Worm (Caenorhabditis elegans) whole organism, L2 larva: Measurements from ENCODE around the gene ZK154.1.

Experiments
- C34F6.9 ChIP-seq: fragments of 150-350 bp; optimal IDR thresholded peaks from 2 replicates; lab custom pipeline; 2014; ENCODE audit warnings: missing biosample characterization, missing genetic modification characterization
- F13H6.1 ChIP-seq: sonication (generic microtip); optimal IDR thresholded peaks from 2 replicates; lab custom pipeline; 2016; ENCODE audit warnings: missing genetic modification characterization, missing compliant biosample characterization
- R02D3.7 ChIP-seq: fragments of 150-350 bp; optimal IDR thresholded peaks from 2 replicates; lab custom pipeline; 2014; ENCODE audit warnings: missing biosample characterization, missing genetic modification characterization
- Y55F3AM.14 ChIP-seq: fragments of 200-800 bp; sonication (Bioruptor generic); optimal IDR thresholded peaks from 2 replicates; lab custom pipeline; 2018; ENCODE audit warnings: mild to moderate bottlenecking, missing genetic modification characterization, missing compliant biosample characterization
- ZK546.5 ChIP-seq: sonication (generic microtip); optimal IDR thresholded peaks from 2 replicates; lab custom pipeline; 2017; ENCODE audit warnings: missing biosample characterization, missing genetic modification characterization
- alr-1 ChIP-seq: fragments of 150-350 bp; optimal IDR thresholded peaks from 2 replicates; lab custom pipeline; 2014; ENCODE audit warnings: missing biosample characterization, missing genetic modification characterization
- aly-2 ChIP-seq: fragments of 150-350 bp; optimal IDR thresholded peaks from 2 replicates; lab custom pipeline; 2014; ENCODE audit warnings: missing biosample characterization, missing genetic modification characterization
- ama-1 ChIP-seq: fragments of 150-350 bp; optimal IDR thresholded peaks from 2 replicates; lab custom pipeline; 2018; ENCODE audit warnings: inconsistent platforms
- blmp-1 ChIP-seq: sonication (generic microtip); optimal IDR thresholded peaks from 2 replicates; lab custom pipeline; 2017; ENCODE audit warnings: missing genetic modification characterization, mild to moderate bottlenecking, missing compliant biosample characterization, antibody characterized with exemption, moderate library complexity; ENCODE audit not compliant: insufficient read depth
- ceh-16 ChIP-seq: fragments of 150-350 bp; optimal IDR thresholded peaks from 2 replicates; lab custom pipeline; 2014; ENCODE audit warnings: missing biosample characterization, missing genetic modification characterization
- ceh-82 ChIP-seq: fragments of 150-350 bp; optimal IDR thresholded peaks from 2 replicates; lab custom pipeline; 2014; ENCODE audit warnings: missing biosample characterization, missing genetic modification characterization
- crh-2 ChIP-seq: sonication (generic microtip); optimal IDR thresholded peaks from 2 replicates; lab custom pipeline; 2017; ENCODE audit warnings: missing biosample characterization, missing genetic modification characterization
- dmd-4 ChIP-seq: sonication (generic microtip); optimal IDR thresholded peaks from 2 replicates; lab custom pipeline; 2017; ENCODE audit warnings: missing biosample characterization, missing genetic modification characterization
- egl-27 ChIP-seq: sonication (generic microtip); optimal IDR thresholded peaks from 3 replicates; lab custom pipeline; 2017; ENCODE audit warnings: missing biosample characterization, missing genetic modification reagents, missing genetic modification characterization
- elt-1 ChIP-seq: fragments of 150-350 bp; optimal IDR thresholded peaks from 2 replicates; lab custom pipeline; 2014; ENCODE audit warnings: missing biosample characterization, missing genetic modification characterization
- elt-3 ChIP-seq: sonication (generic microtip); optimal IDR thresholded peaks from 2 replicates; lab custom pipeline; 2017; ENCODE audit warnings: missing biosample characterization, missing genetic modification characterization
- fos-1 ChIP-seq: fragments of 150-350 bp; optimal IDR thresholded peaks from 2 replicates; lab custom pipeline; 2014; ENCODE audit warnings: missing biosample characterization, missing genetic modification characterization
- gmeb-1 ChIP-seq: fragments of 150-350 bp; optimal IDR thresholded peaks from 2 replicates; lab custom pipeline; 2014; ENCODE audit warnings: missing biosample characterization, missing genetic modification characterization
- lin-11 ChIP-seq: fragments of 150-350 bp; sonication (generic microtip); optimal IDR thresholded peaks from 2 replicates; lab custom pipeline; 2014; ENCODE audit warnings: missing biosample characterization, missing genetic modification characterization, inconsistent platforms, mixed read lengths
- lin-13 ChIP-seq: fragments of 150-350 bp; optimal IDR thresholded peaks from 2 replicates; lab custom pipeline; 2014; ENCODE audit warnings: missing biosample characterization, missing genetic modification reagents, missing genetic modification characterization
- lin-39 ChIP-seq: fragments of 150-350 bp; optimal IDR thresholded peaks from 2 replicates; lab custom pipeline; 2014; ENCODE audit warnings: missing biosample characterization, missing genetic modification reagents, missing genetic modification characterization
- lsy-2 ChIP-seq, 2 experiments: fragments of 150-350 bp in 1 of 2; sonication (generic microtip) in 1 of 2; optimal IDR thresholded peaks; 2 replicates each; lab custom pipeline; 2014 to 2017; ENCODE audit warnings: missing biosample characterization in 2 of 2, missing genetic modification characterization in 2 of 2
- mab-5 ChIP-seq: fragments of 150-350 bp; optimal IDR thresholded peaks from 2 replicates; lab custom pipeline; 2014; ENCODE audit warnings: missing biosample characterization, missing genetic modification characterization
- mbf-1 ChIP-seq: sonication (generic microtip); optimal IDR thresholded peaks from 2 replicates; lab custom pipeline; 2017; ENCODE audit warnings: missing biosample characterization, missing genetic modification characterization
- mdl-1 ChIP-seq, 2 experiments: fragments of 150-350 bp in 1 of 2; sonication (generic microtip) in 1 of 2; optimal IDR thresholded peaks; 2 replicates each; lab custom pipeline; 2017; ENCODE audit warnings: missing biosample characterization in 2 of 2, missing genetic modification characterization in 2 of 2
- nhr-10 ChIP-seq: sonication (generic microtip); optimal IDR thresholded peaks from 2 replicates; lab custom pipeline; 2017; ENCODE audit warnings: missing biosample characterization, missing genetic modification characterization
- nhr-11 ChIP-seq: fragments of 150-350 bp; optimal IDR thresholded peaks from 2 replicates; lab custom pipeline; 2014; ENCODE audit warnings: missing biosample characterization, missing genetic modification characterization
- nhr-12 ChIP-seq: fragments of 150-350 bp; optimal IDR thresholded peaks from 2 replicates; lab custom pipeline; 2014; ENCODE audit warnings: missing biosample characterization, missing genetic modification characterization
- nhr-129 ChIP-seq: fragments of 150-350 bp; optimal IDR thresholded peaks from 2 replicates; lab custom pipeline; 2014; ENCODE audit warnings: missing biosample characterization, missing genetic modification characterization
- nhr-21 ChIP-seq: fragments of 150-350 bp; optimal IDR thresholded peaks from 2 replicates; lab custom pipeline; 2014; ENCODE audit warnings: missing biosample characterization, missing genetic modification characterization
- nhr-23 ChIP-seq: fragments of 150-350 bp; optimal IDR thresholded peaks from 2 replicates; lab custom pipeline; 2014; ENCODE audit warnings: missing biosample characterization, missing genetic modification reagents, missing genetic modification characterization
- nhr-237 ChIP-seq: fragments of 150-350 bp; optimal IDR thresholded peaks from 2 replicates; lab custom pipeline; 2014; ENCODE audit warnings: missing biosample characterization, missing genetic modification characterization
- nhr-25 ChIP-seq: fragments of 150-350 bp; sonication (generic microtip); optimal IDR thresholded peaks from 3 replicates; lab custom pipeline; 2014; ENCODE audit warnings: missing biosample characterization, missing genetic modification characterization
- nhr-6 ChIP-seq: fragments of 150-350 bp; optimal IDR thresholded peaks from 2 replicates; lab custom pipeline; 2014; ENCODE audit warnings: missing biosample characterization, missing genetic modification characterization
- nhr-77 ChIP-seq: fragments of 150-350 bp; optimal IDR thresholded peaks from 2 replicates; lab custom pipeline; 2014; ENCODE audit warnings: missing biosample characterization, missing genetic modification characterization
- peb-1 ChIP-seq: fragments of 150-350 bp; optimal IDR thresholded peaks from 2 replicates; lab custom pipeline; 2014; ENCODE audit warnings: missing biosample characterization, missing genetic modification characterization
- sem-4 ChIP-seq: fragments of 150-350 bp; optimal IDR thresholded peaks from 2 replicates; lab custom pipeline; 2014; ENCODE audit warnings: missing biosample characterization, missing genetic modification reagents, missing genetic modification characterization
- skn-1 ChIP-seq: sonication (generic microtip); optimal IDR thresholded peaks from 2 replicates; lab custom pipeline; 2017; ENCODE audit warnings: missing biosample characterization, missing genetic modification characterization
- sma-3 ChIP-seq: sonication (generic microtip); optimal IDR thresholded peaks from 2 replicates; lab custom pipeline; 2016; ENCODE audit warnings: missing genetic modification reagents, missing genetic modification characterization, missing compliant biosample characterization
- sma-9 ChIP-seq, 2 experiments: fragments of 150-350 bp in 1 of 2; sonication (generic microtip) in 1 of 2; optimal IDR thresholded peaks; 2 replicates each; lab custom pipeline; 2014 to 2016; ENCODE audit warnings: missing genetic modification characterization in 2 of 2, mild to moderate bottlenecking in 1 of 2, missing biosample characterization in 1 of 2, missing compliant biosample characterization in 1 of 2, missing genetic modification reagents in 1 of 2, moderate library complexity in 1 of 2
- snpc-4 ChIP-seq: fragments of 150-350 bp; optimal IDR thresholded peaks from 2 replicates; lab custom pipeline; 2014; ENCODE audit warnings: missing biosample characterization, missing genetic modification characterization
- unc-39 ChIP-seq: fragments of 150-350 bp; optimal IDR thresholded peaks from 2 replicates; lab custom pipeline; 2014; ENCODE audit warnings: missing biosample characterization, missing genetic modification characterization
- unc-55 ChIP-seq: fragments of 150-350 bp; sonication (generic microtip); optimal IDR thresholded peaks from 3 replicates; lab custom pipeline; 2014; ENCODE audit warnings: missing biosample characterization, missing genetic modification reagents, missing genetic modification characterization
- unc-62 ChIP-seq: fragments of 150-350 bp; optimal IDR thresholded peaks from 2 replicates; lab custom pipeline; 2014; ENCODE audit warnings: missing biosample characterization, missing genetic modification reagents, missing genetic modification characterization
- zag-1 ChIP-seq: fragments of 150-350 bp; optimal IDR thresholded peaks from 2 replicates; lab custom pipeline; 2014; ENCODE audit warnings: missing biosample characterization, missing genetic modification characterization
- ztf-1 ChIP-seq: fragments of 200-800 bp; sonication (Bioruptor generic); conservative IDR thresholded peaks from 2 replicates; pipeline ENCODE4 v1.3.6; 2022; ENCODE audit warnings: missing genetic modification characterization, missing compliant biosample characterization
- ztf-11 ChIP-seq: sonication (generic microtip); optimal IDR thresholded peaks from 2 replicates; lab custom pipeline; 2017; ENCODE audit warnings: missing biosample characterization, missing genetic modification characterization
- ztf-4 ChIP-seq: fragments of 150-350 bp; optimal IDR thresholded peaks from 2 replicates; lab custom pipeline; 2014; ENCODE audit warnings: missing biosample characterization, missing genetic modification characterization

ZK154.1 gene

DNA sequence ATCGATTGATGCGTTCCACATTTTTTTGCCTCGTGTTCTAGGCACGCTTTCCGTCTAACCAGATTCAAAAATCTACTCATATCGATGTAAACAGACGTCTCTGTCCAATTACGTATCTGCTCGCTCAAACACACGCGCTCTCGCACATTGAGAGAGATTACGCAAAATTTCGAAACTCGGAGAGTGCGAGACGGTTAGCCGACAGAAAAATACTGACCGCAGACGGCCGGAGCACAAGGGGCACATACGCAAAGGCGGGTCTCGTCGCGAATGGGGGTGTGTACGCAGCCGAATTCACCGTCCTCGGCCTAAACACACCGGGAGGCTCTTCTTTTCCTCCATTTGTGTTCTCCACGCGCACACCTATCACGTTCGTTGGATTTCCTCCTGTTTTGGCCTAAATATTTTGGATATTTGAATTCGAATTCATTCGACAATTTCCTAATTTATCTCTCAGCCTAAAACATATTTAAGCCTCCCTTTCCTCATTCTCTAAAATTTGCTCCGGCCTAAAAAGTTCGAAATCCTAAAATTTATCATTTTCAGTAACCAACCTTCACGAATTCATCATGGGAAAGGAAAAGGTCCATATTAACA, 43.8 kb downstream of the ZK154.1 start, which contains the start of gene eef-1A.2 (continued):
- TF ChIP-seq crh-2 (tag; lab: Kevin White, UChicago): peak; percentile 97
- peak; percentile 95 for TF ChIP-seq sma-9 (GFP tag; optimal IDR thresholded peaks at IDR 0.05; lab: Kevin White, UChicago)
- no peak for TF ChIP-seq sma-9 (tag; optimal IDR thresholded peaks at IDR 0.05; lab: Kevin White, UChicago)
- TF ChIP-seq egl-27 (tag; lab: Kevin White, UChicago): peak; percentile 96
- TF ChIP-seq mbf-1 (tag; lab: Kevin White, UChicago): no peak
- no peak for TF ChIP-seq skn-1 (tag; lab: Kevin White, UChicago)
- peak; percentile 94 for TF ChIP-seq lin-13 (GFP tag; lab: Kevin White, UChicago)
- TF ChIP-seq C34F6.9 (tag; lab: Kevin White, UChicago): peak; percentile 100
- TF ChIP-seq nhr-21: peak; percentile 96
- TF ChIP-seq mab-5 (tag; lab: Kevin White, UChicago): peak; percentile 60
- peak; percentile 99 for TF ChIP-seq lin-11 (tag; lab: Kevin White, UChicago)
- TF ChIP-seq nhr-25: peak; percentile 91
- peak; percentile 76 for TF ChIP-seq blmp-1 (tag; lab: Kevin White, UChicago)
- peak; percentile 34 for TF ChIP-seq nhr-77 (tag; lab: Kevin White, UChicago)
- TF ChIP-seq Y55F3AM.14: peak; percentile 90

DNA sequence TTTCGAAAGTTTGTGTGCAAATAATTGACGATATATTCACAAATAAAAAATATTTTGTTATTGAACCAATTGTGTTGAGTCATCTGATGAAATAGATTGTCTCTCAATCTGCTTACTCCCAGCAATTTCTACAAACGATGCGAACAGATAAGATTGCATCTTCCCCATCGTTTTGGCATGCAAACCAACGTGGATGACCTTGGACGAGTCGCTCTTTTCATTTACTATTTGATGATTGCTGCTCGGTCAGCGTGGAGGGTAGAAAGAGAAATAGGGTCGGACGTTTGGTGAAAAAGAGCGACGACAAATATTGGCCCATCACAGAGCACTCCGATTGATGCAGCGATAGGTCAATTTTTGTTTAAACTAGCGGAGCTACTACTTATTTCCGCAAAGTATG, 46.3 kb downstream of the ZK154.1 start:
- TF ChIP-seq aly-2 (no peak), elt-3 (tag; lab: Kevin White, UChicago) (no peak), mab-5 (tag; lab: Kevin White, UChicago) (no peak), alr-1 (tag; lab: Kevin White, UChicago) (no peak), blmp-1 (tag; lab: Kevin White, UChicago) (peak; percentile 51), ceh-16 (tag; lab: Kevin White, UChicago) (peak; percentile 88), nhr-77 (tag; lab: Kevin White, UChicago) (no peak), nhr-10 (tag; lab: Kevin White, UChicago) (no peak), sma-9 (GFP tag; optimal IDR thresholded peaks at IDR 0.05; lab: Kevin White, UChicago) (peak; percentile 88), sma-9 (tag; optimal IDR thresholded peaks at IDR 0.05; lab: Kevin White, UChicago) (no peak), nhr-12 (tag; lab: Kevin White, UChicago) (no peak), nhr-6 (tag; lab: Kevin White, UChicago) (peak; percentile 52), dmd-4 (tag; lab: Kevin White, UChicago) (no peak), ZK546.5 (tag; lab: Kevin White, UChicago) (no peak), mbf-1 (tag; lab: Kevin White, UChicago) (no peak), R02D3.7 (tag; lab: Kevin White, UChicago) (no peak), nhr-129 (tag; lab: Kevin White, UChicago) (peak; percentile 99), lin-11 (tag; lab: Kevin White, UChicago) (peak; percentile 8), ztf-11 (tag; lab: Kevin White, UChicago) (no peak), nhr-11 (no peak), unc-39 (no peak), ztf-1 (GFP tag; lab: Robert Waterston, UW) (no peak), snpc-4 (tag; lab: Kevin White, UChicago) (no peak), ceh-82 (tag; lab: Kevin White, UChicago) (no peak), lsy-2 (tag; optimal IDR thresholded peaks at IDR 0.05; lab: Kevin White, UChicago) (peak in 1 of 2 experiments; percentile 56), gmeb-1 (tag; lab: Kevin White, UChicago) (peak; percentile 11), elt-1 (peak; percentile 77), zag-1 (tag; lab: Kevin White, UChicago) (no peak), nhr-21 (peak; percentile 79), ztf-4 (tag; lab: Kevin White, UChicago) (no peak), unc-62 (GFP tag; lab: Kevin White, UChicago) (no peak), crh-2 (tag; lab: Kevin White, UChicago) (peak; percentile 80), sma-3 (peak; percentile 44), nhr-23 (tag; lab: Kevin White, UChicago) (peak; percentile 51), fos-1 (tag; lab: Kevin White, UChicago) (peak; percentile 86), mdl-1 (tag; optimal IDR thresholded peaks at IDR 0.05; lab: Kevin White, UChicago) (peak in 1 of 2 experiments; percentile 26), Y55F3AM.14 (no peak), C34F6.9 (tag; lab: Kevin White, UChicago) (peak; percentile 53), nhr-25 (peak; percentile 80), F13H6.1 (tag; lab: Kevin White, UChicago) (peak; percentile 39), egl-27 (tag; lab: Kevin White, UChicago) (peak; percentile 55), unc-55 (GFP tag; lab: Kevin White, UChicago) (no peak), sem-4 (tag; lab: Kevin White, UChicago) (peak; percentile 9), peb-1 (no peak), lin-13 (GFP tag; lab: Kevin White, UChicago) (peak; percentile 50), lin-39 (tag; lab: Kevin White, UChicago) (no peak), ama-1 (no peak), nhr-237 (tag; lab: Kevin White, UChicago) (no peak), skn-1 (tag; lab: Kevin White, UChicago) (no peak)
